Worm (Caenorhabditis elegans) whole organism, L4 larva: Measurements from ENCODE around the gene rps-21.

ENCODE experiments used
- Y75B8A.6 ChIP-seq: fragments of 200-800 bp; sonication (Bioruptor generic); IDR thresholded peaks from 2 replicates; pipeline ENCODE4 v1.3.6; 2022; ENCODE audit warnings: missing genetic modification reagents, missing genetic modification characterization, missing compliant biosample characterization
- ceh-28 ChIP-seq: fragments of 150-350 bp; optimal IDR thresholded peaks from 2 replicates; lab custom pipeline; 2014; ENCODE audit warnings: missing biosample characterization, missing genetic modification reagents, missing genetic modification characterization
- hmg-1.1 ChIP-seq: fragments of 200-800 bp; sonication (Bioruptor generic); IDR thresholded peaks from 2 replicates; pipeline ENCODE4 v1.3.6; 2022; ENCODE audit warnings: missing genetic modification reagents, missing genetic modification characterization, missing compliant biosample characterization
- jun-1 ChIP-seq: fragments of 150-350 bp; optimal IDR thresholded peaks from 2 replicates; lab custom pipeline; 2014; ENCODE audit warnings: missing biosample characterization, missing genetic modification reagents, missing genetic modification characterization
- lsy-2 ChIP-seq, 2 experiments: fragments of 150-350 bp in 1 of 2; sonication (generic microtip) in 1 of 2; optimal IDR thresholded peaks; 2 replicates each; lab custom pipeline; 2014 to 2017; ENCODE audit warnings: missing biosample characterization in 2 of 2, missing genetic modification characterization in 2 of 2
- mep-1 ChIP-seq: fragments of 150-350 bp; sonication (generic microtip); optimal IDR thresholded peaks from 3 replicates; lab custom pipeline; 2014; ENCODE audit warnings: missing biosample characterization, missing genetic modification characterization
- nhr-48 ChIP-seq: sonication (generic microtip); optimal IDR thresholded peaks from 2 replicates; lab custom pipeline; 2016; ENCODE audit warnings: mild to moderate bottlenecking, missing genetic modification characterization, missing compliant biosample characterization
- unc-62 ChIP-seq, 3 experiments: fragments of 150-350 bp in 1 of 3; sonication (generic microtip); optimal IDR thresholded peaks in 2 of 3; peaks in 1 of 3; 1 replicate in 1 of 3; 2 replicates in 2 of 3; lab custom pipeline; 2014 to 2017; ENCODE audit warnings: missing biosample characterization in 3 of 3, missing genetic modification characterization in 3 of 3, missing genetic modification reagents in 3 of 3, missing genotype in 1 of 3

- TF ChIP-seq nhr-48 (tag; lab: Kevin White, UChicago) (no peak), mep-1 (tag; lab: Kevin White, UChicago) (peak; percentile 9), jun-1 (tag; lab: Kevin White, UChicago) (no peak), unc-62 (GFP tag; optimal IDR thresholded peaks at IDR 0.05 in 1 of 2; lab: Kevin White, UChicago) (no peak), unc-62 (tag; optimal IDR thresholded peaks at IDR 0.05; lab: Kevin White, UChicago) (no peak), ceh-28 (tag; lab: Kevin White, UChicago) (no peak), Y75B8A.6 (no peak), hmg-1.1 (GFP tag; lab: Robert Waterston, UW) (no peak), lsy-2 (tag; optimal IDR thresholded peaks at IDR 0.05; lab: Kevin White, UChicago) (peak in 1 of 2 experiments; percentile 15)
Measured at ce11 chrIII:7154526-7154925, 34.9 kb downstream of the rps-21 start.
